Worm (Caenorhabditis elegans) whole organism, L1 larva: ENCODE data around the gene F52E1.3.

Source experiments
- C04F5.9 ChIP-seq: sonication (generic microtip); optimal IDR thresholded peaks from 2 replicates; lab custom pipeline; 2016; ENCODE audit warnings: missing genetic modification characterization, missing compliant biosample characterization
- C16A3.4 ChIP-seq: fragments of 150-350 bp; optimal IDR thresholded peaks from 2 replicates; lab custom pipeline; 2014; ENCODE audit warnings: missing biosample characterization, missing genetic modification characterization
- C34B4.2 ChIP-seq: sonication (generic microtip); optimal IDR thresholded peaks from 2 replicates; lab custom pipeline; 2017; ENCODE audit warnings: mild to moderate bottlenecking, missing genetic modification characterization, missing compliant biosample characterization
- F16B12.6 ChIP-seq: fragments of 150-350 bp; optimal IDR thresholded peaks from 2 replicates; lab custom pipeline; 2014; ENCODE audit warnings: missing biosample characterization, missing genetic modification characterization
- aha-1 ChIP-seq: fragments of 150-350 bp; optimal IDR thresholded peaks from 2 replicates; lab custom pipeline; 2014; ENCODE audit warnings: missing biosample characterization, missing genetic modification characterization
- blmp-1 ChIP-seq: fragments of 150-350 bp; optimal IDR thresholded peaks from 2 replicates; lab custom pipeline; 2014; ENCODE audit warnings: missing biosample characterization, missing genetic modification characterization
- ces-1 ChIP-seq: fragments of 150-350 bp; optimal IDR thresholded peaks from 2 replicates; lab custom pipeline; 2014; ENCODE audit warnings: missing biosample characterization, missing genetic modification reagents, missing genetic modification characterization
- egl-27 ChIP-seq, 2 experiments: fragments of 150-350 bp in 1 of 2; sonication (generic microtip); optimal IDR thresholded peaks; 3 replicates each; lab custom pipeline; 2017 to 2018; ENCODE audit warnings: missing biosample characterization in 2 of 2, missing genetic modification characterization in 2 of 2, missing genetic modification reagents in 2 of 2
- elt-3 ChIP-seq, 6 experiments: fragments of 150-350 bp in 1 of 6; sonication (generic microtip); optimal IDR thresholded peaks; 2 replicates each; lab custom pipeline; 2017 to 2018; ENCODE audit warnings: missing biosample characterization in 6 of 6, missing genetic modification characterization in 6 of 6, inconsistent platforms in 1 of 6
- ets-5 ChIP-seq: fragments of 200-800 bp; sonication (Bioruptor generic); IDR thresholded peaks from 2 replicates; pipeline ENCODE4 v1.3.6; 2022; ENCODE audit warnings: missing genetic modification characterization, missing compliant biosample characterization
- fkh-10 ChIP-seq: sonication (generic microtip); optimal IDR thresholded peaks from 2 replicates; lab custom pipeline; 2017; ENCODE audit warnings: missing biosample characterization, missing genetic modification reagents, missing genetic modification characterization
- fkh-4 ChIP-seq: sonication (generic microtip); optimal IDR thresholded peaks from 2 replicates; lab custom pipeline; 2016; ENCODE audit warnings: missing compliant biosample characterization, missing genetic modification characterization, borderline replicate concordance
- hlh-17 ChIP-seq: fragments of 200-800 bp; sonication (Bioruptor generic); optimal IDR thresholded peaks from 2 replicates; lab custom pipeline; 2018; ENCODE audit warnings: missing genetic modification characterization, mild to moderate bottlenecking, missing compliant biosample characterization, moderate library complexity, borderline replicate concordance
- irx-1 ChIP-seq: sonication (generic microtip); optimal IDR thresholded peaks from 2 replicates; lab custom pipeline; 2016; ENCODE audit warnings: missing genetic modification characterization, missing compliant biosample characterization
- lin-13 ChIP-seq: fragments of 150-350 bp; optimal IDR thresholded peaks from 2 replicates; lab custom pipeline; 2014; ENCODE audit warnings: missing biosample characterization, missing genetic modification reagents, missing genetic modification characterization
- lin-14 ChIP-seq: fragments of 200-800 bp; sonication (Bioruptor generic); optimal IDR thresholded peaks from 2 replicates; lab custom pipeline; 2018; ENCODE audit warnings: mild to moderate bottlenecking, missing genetic modification characterization, moderate library complexity, missing compliant biosample characterization
- lin-35 ChIP-seq, 2 experiments: fragments of 150-350 bp; optimal IDR thresholded peaks; 2 replicates each; lab custom pipeline; 2014; ENCODE audit warnings: missing biosample characterization in 2 of 2, missing genetic modification characterization in 2 of 2, missing genetic modification reagents in 2 of 2
- lsy-2 ChIP-seq, 2 experiments: fragments of 150-350 bp; optimal IDR thresholded peaks; 2 replicates each; lab custom pipeline; 2014; ENCODE audit warnings: missing biosample characterization in 2 of 2, missing genetic modification characterization in 2 of 2
- mdl-1 ChIP-seq, 2 experiments: fragments of 150-350 bp; optimal IDR thresholded peaks; 2 replicates each; lab custom pipeline; 2014 to 2017; ENCODE audit warnings: missing biosample characterization in 2 of 2, missing genetic modification characterization in 2 of 2, inconsistent platforms in 1 of 2
- mef-2 ChIP-seq: fragments of 150-350 bp; optimal IDR thresholded peaks from 2 replicates; lab custom pipeline; 2014; ENCODE audit warnings: missing biosample characterization, missing genetic modification characterization
- mep-1 ChIP-seq: fragments of 150-350 bp; optimal IDR thresholded peaks from 2 replicates; lab custom pipeline; 2014; ENCODE audit warnings: missing biosample characterization, missing genetic modification characterization
- nhr-11 ChIP-seq: fragments of 150-350 bp; optimal IDR thresholded peaks from 2 replicates; lab custom pipeline; 2014; ENCODE audit warnings: missing biosample characterization, missing genetic modification characterization
- nhr-12 ChIP-seq: sonication (generic microtip); optimal IDR thresholded peaks from 2 replicates; lab custom pipeline; 2017; ENCODE audit warnings: missing biosample characterization, missing genetic modification characterization
- nhr-19 ChIP-seq: fragments of 200-800 bp; sonication (Bioruptor generic); conservative IDR thresholded peaks from 2 replicates; pipeline ENCODE4 v1.3.6; 2022; ENCODE audit warnings: missing genetic modification characterization, missing compliant biosample characterization
- nhr-20 ChIP-seq: sonication (generic microtip); optimal IDR thresholded peaks from 2 replicates; lab custom pipeline; 2016; ENCODE audit warnings: mild to moderate bottlenecking, missing genetic modification characterization, missing compliant biosample characterization
- nhr-71 ChIP-seq: sonication (generic microtip); optimal IDR thresholded peaks from 2 replicates; lab custom pipeline; 2016; ENCODE audit warnings: mild to moderate bottlenecking, missing genetic modification characterization, moderate library complexity, missing compliant biosample characterization
- nhr-77 ChIP-seq: fragments of 150-350 bp; optimal IDR thresholded peaks from 2 replicates; lab custom pipeline; 2014; ENCODE audit warnings: missing biosample characterization, missing genetic modification characterization
- nhr-85 ChIP-seq: sonication (generic microtip); peaks from one replicate; lab custom pipeline; 2016; ENCODE audit warnings: missing genetic modification characterization, inconsistent platforms, missing compliant biosample characterization
- nhr-90 ChIP-seq: sonication (generic microtip); optimal IDR thresholded peaks from 2 replicates; lab custom pipeline; 2016; ENCODE audit warnings: mild to moderate bottlenecking, missing genetic modification characterization, missing compliant biosample characterization; ENCODE audit not compliant: poor library complexity
- pag-3 ChIP-seq: sonication (generic microtip); optimal IDR thresholded peaks from 2 replicates; lab custom pipeline; 2017; ENCODE audit warnings: missing genetic modification characterization, mild to moderate bottlenecking, missing compliant biosample characterization, antibody characterized with exemption, borderline replicate concordance; ENCODE audit not compliant: insufficient read depth
- snpc-4 ChIP-seq: fragments of 150-350 bp; optimal IDR thresholded peaks from 2 replicates; lab custom pipeline; 2014; ENCODE audit warnings: missing biosample characterization, missing genetic modification characterization
- snu-23 ChIP-seq: sonication (generic microtip); optimal IDR thresholded peaks from 2 replicates; lab custom pipeline; 2016; ENCODE audit warnings: missing genetic modification characterization, missing compliant biosample characterization
- sptf-1 ChIP-seq: fragments of 150-350 bp; optimal IDR thresholded peaks from 2 replicates; lab custom pipeline; 2014; ENCODE audit warnings: missing biosample characterization, missing genetic modification characterization
- sup-37 ChIP-seq: fragments of 200-800 bp; sonication (Bioruptor generic); optimal IDR thresholded peaks from 2 replicates; lab custom pipeline; 2018; ENCODE audit warnings: mild to moderate bottlenecking, missing genetic modification characterization, missing compliant biosample characterization
- tbx-2 ChIP-seq: sonication (generic microtip); optimal IDR thresholded peaks from 2 replicates; lab custom pipeline; 2016; ENCODE audit warnings: missing genetic modification characterization, missing compliant biosample characterization
- tlp-1 ChIP-seq: fragments of 150-350 bp; optimal IDR thresholded peaks from 2 replicates; lab custom pipeline; 2014; ENCODE audit warnings: missing biosample characterization, missing genetic modification characterization
- unc-62 ChIP-seq: fragments of 150-350 bp; optimal IDR thresholded peaks from 2 replicates; lab custom pipeline; 2014; ENCODE audit warnings: missing biosample characterization, missing genetic modification reagents, missing genetic modification characterization
- xbp-1 ChIP-seq: sonication (generic microtip); optimal IDR thresholded peaks from 2 replicates; lab custom pipeline; 2016; ENCODE audit warnings: missing genetic modification characterization, missing compliant biosample characterization
- zag-1 ChIP-seq: fragments of 150-350 bp; optimal IDR thresholded peaks from 2 replicates; lab custom pipeline; 2014; ENCODE audit warnings: missing biosample characterization, missing genetic modification characterization
- ztf-4 ChIP-seq: fragments of 150-350 bp; optimal IDR thresholded peaks from 2 replicates; lab custom pipeline; 2014; ENCODE audit warnings: missing biosample characterization, missing genetic modification characterization

The F52E1.3 gene

ce11 chrV:8406911-8407310 lies 12.3 kb downstream of the F52E1.3 start:
- TF ChIP-seq blmp-1 (tag; lab: Kevin White, UChicago) (peak; percentile 77), irx-1 (tag; lab: Kevin White, UChicago) (no peak), aha-1 (tag; lab: Kevin White, UChicago) (no peak), lin-35 (GFP tag; optimal IDR thresholded peaks at IDR 0.05; lab: Kevin White, UChicago) (peak in 1 of 2 experiments; percentile 49), mep-1 (tag; lab: Kevin White, UChicago) (peak; percentile 35), lin-14 (GFP tag; lab: Kevin White, UChicago) (peak; percentile 88), nhr-85 (tag; lab: Kevin White, UChicago) (peak; percentile 92), pag-3 (tag; lab: Kevin White, UChicago) (peak; percentile 80), nhr-20 (peak; percentile 65), tbx-2 (tag; lab: Kevin White, UChicago) (no peak), nhr-90 (tag; lab: Kevin White, UChicago) (peak; percentile 27), snu-23 (GFP tag; lab: Kevin White, UChicago) (peak; percentile 59), elt-3 (tag; optimal IDR thresholded peaks at IDR 0.05; lab: Kevin White, UChicago) (peak in 2 of 6 experiments; percentile 47 to 70), ces-1 (GFP tag; lab: Kevin White, UChicago) (no peak), nhr-71 (tag; lab: Kevin White, UChicago) (peak; percentile 30), C16A3.4 (peak; percentile 27), lsy-2 (tag; optimal IDR thresholded peaks at IDR 0.05; lab: Kevin White, UChicago) (peak in 1 of 2 experiments; percentile 19), mdl-1 (tag; optimal IDR thresholded peaks at IDR 0.05; lab: Kevin White, UChicago) (peak in 1 of 2 experiments; percentile 6)

ce11 chrV:8409594-8409993 lies 15.0 kb downstream of the F52E1.3 start:
- TF ChIP-seq fkh-4 (tag; lab: Kevin White, UChicago), result no peak
- TF ChIP-seq egl-27 (tag; optimal IDR thresholded peaks at IDR 0.05; lab: Kevin White, UChicago), result no peak
- no peak for TF ChIP-seq zag-1
- no peak for TF ChIP-seq fkh-10 (GFP tag; lab: Kevin White, UChicago)
- no peak for TF ChIP-seq nhr-77 (tag; lab: Kevin White, UChicago)
- no peak for TF ChIP-seq nhr-12 (tag; lab: Kevin White, UChicago)
- TF ChIP-seq nhr-19 (GFP tag; lab: Robert Waterston, UW), result no peak
- TF ChIP-seq C34B4.2 (tag; lab: Kevin White, UChicago), result no peak
- no peak for TF ChIP-seq C04F5.9
- TF ChIP-seq snu-23 (GFP tag; lab: Kevin White, UChicago), result no peak
- TF ChIP-seq sup-37 (GFP tag; lab: Kevin White, UChicago), result no peak
- TF ChIP-seq nhr-11, result no peak
- no peak for TF ChIP-seq xbp-1 (tag; lab: Kevin White, UChicago)
- TF ChIP-seq lin-14 (GFP tag; lab: Kevin White, UChicago), result peak; percentile 5
- TF ChIP-seq nhr-71 (tag; lab: Kevin White, UChicago), result no peak
- no peak for TF ChIP-seq hlh-17
- peak in 1 of 6 experiments; percentile 33 for TF ChIP-seq elt-3 (tag; optimal IDR thresholded peaks at IDR 0.05; lab: Kevin White, UChicago)
- no peak for TF ChIP-seq aha-1 (tag; lab: Kevin White, UChicago)
- no peak for TF ChIP-seq mef-2 (tag; lab: Kevin White, UChicago)
- no peak for TF ChIP-seq ets-5 (GFP tag; lab: Robert Waterston, UW)
- peak; percentile 100 for TF ChIP-seq blmp-1 (tag; lab: Kevin White, UChicago)
- no peak for TF ChIP-seq nhr-90 (tag; lab: Kevin White, UChicago)
- TF ChIP-seq unc-62 (GFP tag; lab: Kevin White, UChicago), result no peak
- peak; percentile 27 for TF ChIP-seq ztf-4 (tag; lab: Kevin White, UChicago)
- TF ChIP-seq snpc-4 (tag; lab: Kevin White, UChicago), result no peak
- TF ChIP-seq sptf-1 (tag; lab: Kevin White, UChicago), result no peak
- no peak for TF ChIP-seq F16B12.6 (tag; lab: Kevin White, UChicago)
- no peak for TF ChIP-seq tbx-2 (tag; lab: Kevin White, UChicago)
- no peak for TF ChIP-seq tlp-1 (tag; lab: Kevin White, UChicago)
- no peak for TF ChIP-seq lin-13 (GFP tag; lab: Kevin White, UChicago)
